In the genomic region with DNA sequence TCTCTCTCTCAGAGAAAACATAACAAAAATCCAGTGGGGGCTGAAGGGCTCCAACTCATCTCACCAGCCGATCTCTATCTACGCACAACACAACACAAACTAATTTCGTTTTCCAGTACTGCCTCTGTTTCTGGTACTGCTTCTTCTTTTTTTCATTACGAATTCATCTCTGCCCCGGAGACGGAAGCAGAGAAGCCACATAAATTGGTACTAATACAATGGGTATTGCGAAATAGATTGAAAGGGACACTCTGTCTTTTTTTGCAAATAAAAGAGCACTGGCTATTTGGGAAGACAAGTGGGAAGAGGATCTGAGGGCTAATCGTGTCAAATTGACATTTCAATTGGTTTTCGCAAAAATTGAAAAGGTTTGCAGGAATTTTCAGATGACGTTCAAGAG, we compare ENCODE assay signal across 3 worm cellular contexts.
A peak's percentile ranks its signal among the peaks of the same experiment; 100 is the strongest.
TF ChIP-seq lines count a peak whose summit lies in the region.

No protein-coding gene starts in this region.

TF ChIP-seq in whole organism, L1 larva, 84 proteins besides CTCF, POLR2A, EP300 and RAD21 (continued from another document):
- no peak for TF ChIP-seq jun-1 (tag; optimal IDR thresholded peaks at IDR 0.05; lab: Kevin White, UChicago)
- TF ChIP-seq snu-23 (GFP tag; optimal IDR thresholded peaks at IDR 0.05; lab: Kevin White, UChicago) = peak; percentile 2
- no peak for TF ChIP-seq nhr-90 (tag; optimal IDR thresholded peaks at IDR 0.05; lab: Kevin White, UChicago; ENCODE audit: poor library complexity)
- no peak for TF ChIP-seq lin-39 (tag; optimal IDR thresholded peaks at IDR 0.05; lab: Kevin White, UChicago)
- TF ChIP-seq lir-3 (tag; optimal IDR thresholded peaks at IDR 0.05; lab: Kevin White, UChicago; ENCODE audit: poor library complexity) = no peak
- no peak for TF ChIP-seq lin-35 (GFP tag; optimal IDR thresholded peaks at IDR 0.05; lab: Kevin White, UChicago)
- no peak for TF ChIP-seq elt-3 (tag; optimal IDR thresholded peaks at IDR 0.05; lab: Kevin White, UChicago)
- TF ChIP-seq vab-15 (tag; optimal IDR thresholded peaks at IDR 0.05; lab: Kevin White, UChicago) = no peak
- no peak for TF ChIP-seq sox-4 (tag; optimal IDR thresholded peaks at IDR 0.05; lab: Kevin White, UChicago)
- no peak for TF ChIP-seq pqm-1 (tag; optimal IDR thresholded peaks at IDR 0.05; lab: Kevin White, UChicago)
- TF ChIP-seq nhr-11 (tag; optimal IDR thresholded peaks at IDR 0.05; lab: Kevin White, UChicago) = no peak
- no peak for TF ChIP-seq egl-13 (tag; optimal IDR thresholded peaks at IDR 0.05; lab: Kevin White, UChicago)
- no peak for TF ChIP-seq pag-3 (tag; optimal IDR thresholded peaks at IDR 0.05; lab: Kevin White, UChicago; ENCODE audit: borderline replicate concordance, insufficient read depth)
- peak; percentile 24 for TF ChIP-seq nhr-71 (tag; optimal IDR thresholded peaks at IDR 0.05; lab: Kevin White, UChicago)
- TF ChIP-seq lin-14 (GFP tag; optimal IDR thresholded peaks at IDR 0.05; lab: Kevin White, UChicago) = peak; percentile 79
- no peak for TF ChIP-seq hlh-17 (GFP tag; optimal IDR thresholded peaks at IDR 0.05; lab: Kevin White, UChicago; ENCODE audit: borderline replicate concordance)
- no peak for TF ChIP-seq unc-86 (tag; optimal IDR thresholded peaks at IDR 0.05; lab: Kevin White, UChicago)
- no peak for TF ChIP-seq lin-13 (GFP tag; optimal IDR thresholded peaks at IDR 0.05; lab: Kevin White, UChicago)
- TF ChIP-seq xbp-1 (tag; optimal IDR thresholded peaks at IDR 0.05; lab: Kevin White, UChicago) = no peak
- no peak for TF ChIP-seq blmp-1 (tag; optimal IDR thresholded peaks at IDR 0.05; lab: Kevin White, UChicago)
- no peak for TF ChIP-seq hlh-4 (tag; optimal IDR thresholded peaks at IDR 0.05; lab: Kevin White, UChicago)
- TF ChIP-seq isw-1 (GFP tag; IDR thresholded peaks at IDR 0.05; lab: Robert Waterston, UW) = no peak
- no peak for TF ChIP-seq mdl-1 (tag; optimal IDR thresholded peaks at IDR 0.05; lab: Kevin White, UChicago)
- peak in 1 of 3 experiments; percentile 20 for TF ChIP-seq ceh-82 (tag; optimal IDR thresholded peaks at IDR 0.05; lab: Kevin White, UChicago)
- TF ChIP-seq rnt-1 (tag; optimal IDR thresholded peaks at IDR 0.05; lab: Kevin White, UChicago) = no peak
- TF ChIP-seq nhr-237 (tag; optimal IDR thresholded peaks at IDR 0.05; lab: Kevin White, UChicago) = no peak
- TF ChIP-seq nhr-76 (tag; optimal IDR thresholded peaks at IDR 0.05; lab: Kevin White, UChicago) = no peak
- no peak for TF ChIP-seq ets-5 (GFP tag; IDR thresholded peaks at IDR 0.05; lab: Robert Waterston, UW)
- no peak for TF ChIP-seq grh-1 (GFP tag; IDR thresholded peaks at IDR 0.05; lab: Robert Waterston, UW)
- TF ChIP-seq efl-1 (optimal IDR thresholded peaks at IDR 0.05; lab: Kevin White, UChicago) = no peak
- TF ChIP-seq efl-1 (GFP tag; optimal IDR thresholded peaks at IDR 0.05 in 1 of 2; lab: Kevin White, UChicago) = peak in 1 of 2 experiments; percentile 16
- no peak for TF ChIP-seq C34B4.2 (tag; optimal IDR thresholded peaks at IDR 0.05; lab: Kevin White, UChicago)
- TF ChIP-seq zip-4 (GFP tag; optimal IDR thresholded peaks at IDR 0.05; lab: Kevin White, UChicago) = peak; percentile 37
- TF ChIP-seq irx-1 (tag; optimal IDR thresholded peaks at IDR 0.05; lab: Kevin White, UChicago) = no peak
- no peak for TF ChIP-seq dsc-1 (tag; optimal IDR thresholded peaks at IDR 0.05; lab: Kevin White, UChicago)
- TF ChIP-seq C04F5.9 (tag; optimal IDR thresholded peaks at IDR 0.05; lab: Kevin White, UChicago) = no peak
- TF ChIP-seq mef-2 (tag; optimal IDR thresholded peaks at IDR 0.05; lab: Kevin White, UChicago) = no peak
- TF ChIP-seq elt-2 (tag; optimal IDR thresholded peaks at IDR 0.05; lab: Kevin White, UChicago) = no peak

TF ChIP-seq in whole organism, L2 larva, 48 proteins besides CTCF, POLR2A, EP300 and RAD21 (continued from another document):
- no peak for TF ChIP-seq nhr-12 (tag; optimal IDR thresholded peaks at IDR 0.05; lab: Kevin White, UChicago)
- no peak for TF ChIP-seq blmp-1 (tag; optimal IDR thresholded peaks at IDR 0.05; lab: Kevin White, UChicago; ENCODE audit: insufficient read depth)
- TF ChIP-seq F13H6.1 (tag; optimal IDR thresholded peaks at IDR 0.05; lab: Kevin White, UChicago) = no peak
- no peak for TF ChIP-seq nhr-6 (tag; optimal IDR thresholded peaks at IDR 0.05; lab: Kevin White, UChicago)
- no peak for TF ChIP-seq mdl-1 (tag; optimal IDR thresholded peaks at IDR 0.05; lab: Kevin White, UChicago)
- no peak for TF ChIP-seq ama-1 (optimal IDR thresholded peaks at IDR 0.05; lab: Kevin White, UChicago)
- no peak for TF ChIP-seq R02D3.7 (tag; optimal IDR thresholded peaks at IDR 0.05; lab: Kevin White, UChicago)
- no peak for TF ChIP-seq ceh-16 (tag; optimal IDR thresholded peaks at IDR 0.05; lab: Kevin White, UChicago)
- no peak for TF ChIP-seq ceh-82 (tag; optimal IDR thresholded peaks at IDR 0.05; lab: Kevin White, UChicago)
- TF ChIP-seq nhr-77 (tag; optimal IDR thresholded peaks at IDR 0.05; lab: Kevin White, UChicago) = no peak
- peak; percentile 29 for TF ChIP-seq zag-1 (tag; optimal IDR thresholded peaks at IDR 0.05; lab: Kevin White, UChicago)
- TF ChIP-seq lin-13 (GFP tag; optimal IDR thresholded peaks at IDR 0.05; lab: Kevin White, UChicago) = no peak
- TF ChIP-seq nhr-23 (tag; optimal IDR thresholded peaks at IDR 0.05; lab: Kevin White, UChicago) = no peak
- no peak for TF ChIP-seq gmeb-1 (tag; optimal IDR thresholded peaks at IDR 0.05; lab: Kevin White, UChicago)
- no peak for TF ChIP-seq nhr-11 (tag; optimal IDR thresholded peaks at IDR 0.05; lab: Kevin White, UChicago)
- TF ChIP-seq ztf-11 (tag; optimal IDR thresholded peaks at IDR 0.05; lab: Kevin White, UChicago) = no peak
- no peak for TF ChIP-seq ZK546.5 (tag; optimal IDR thresholded peaks at IDR 0.05; lab: Kevin White, UChicago)
- no peak for TF ChIP-seq peb-1 (tag; optimal IDR thresholded peaks at IDR 0.05; lab: Kevin White, UChicago)
- TF ChIP-seq ztf-1 (GFP tag; conservative IDR thresholded peaks at IDR 0.05; lab: Robert Waterston, UW) = no peak
- no peak for TF ChIP-seq elt-1 (tag; optimal IDR thresholded peaks at IDR 0.05; lab: Kevin White, UChicago)
- peak; percentile 25 for TF ChIP-seq nhr-129 (tag; optimal IDR thresholded peaks at IDR 0.05; lab: Kevin White, UChicago)
- TF ChIP-seq sma-9 (GFP tag; optimal IDR thresholded peaks at IDR 0.05; lab: Kevin White, UChicago) = peak; percentile 29
- no peak for TF ChIP-seq sma-9 (tag; optimal IDR thresholded peaks at IDR 0.05; lab: Kevin White, UChicago)
- no peak for TF ChIP-seq dmd-4 (tag; optimal IDR thresholded peaks at IDR 0.05; lab: Kevin White, UChicago)
- TF ChIP-seq alr-1 (tag; optimal IDR thresholded peaks at IDR 0.05; lab: Kevin White, UChicago) = no peak
- no peak for TF ChIP-seq nhr-237 (tag; optimal IDR thresholded peaks at IDR 0.05; lab: Kevin White, UChicago)
- TF ChIP-seq sem-4 (tag; optimal IDR thresholded peaks at IDR 0.05; lab: Kevin White, UChicago) = peak; percentile 41

TF ChIP-seq in whole organism, L4 larva, 104 proteins besides CTCF, POLR2A, EP300 and RAD21 (continued from another document):
- TF ChIP-seq daf-8 (GFP tag; IDR thresholded peaks at IDR 0.05; lab: Robert Waterston, UW) (no peak), F44E2.7 (GFP tag; IDR thresholded peaks at IDR 0.05; lab: Robert Waterston, UW) (no peak), nhr-48 (tag; optimal IDR thresholded peaks at IDR 0.05; lab: Kevin White, UChicago) (no peak), spr-3 (GFP tag; optimal IDR thresholded peaks at IDR 0.05; lab: Kevin White, UChicago) (no peak), nhr-237 (tag; optimal IDR thresholded peaks at IDR 0.05; lab: Kevin White, UChicago) (no peak), R02D3.7 (tag; optimal IDR thresholded peaks at IDR 0.05; lab: Kevin White, UChicago) (no peak), rbr-2 (tag; optimal IDR thresholded peaks at IDR 0.05; lab: Kevin White, UChicago) (no peak), vab-7 (GFP tag; IDR thresholded peaks at IDR 0.05; lab: Robert Waterston, UW) (no peak)
